Fruit fly (Drosophila melanogaster): ENCODE results near the gene Sld5.

Sld5 gene

dm6 chr3R:26020244-26021171 lies 35.8 kb downstream of the Sld5 start (continued):
- TF ChIP-seq Eip78C (GFP tag) (peak; percentile 89), eg (GFP tag; IDR thresholded peaks at IDR 0.05) (peak; percentile 84), CG32006 (GFP tag; optimal IDR thresholded peaks at IDR 0.05) (peak; percentile 88), fd59A (GFP tag; optimal IDR thresholded peaks at IDR 0.05) (peak; percentile 55), CG3919 (GFP tag; optimal IDR thresholded peaks at IDR 0.05) (peak; percentile 62), Ets96B (tag; optimal IDR thresholded peaks at IDR 0.05) (peak; percentile 72), Hr38 (GFP tag; optimal IDR thresholded peaks at IDR 0.05) (no peak), Hr4 (GFP tag; optimal IDR thresholded peaks at IDR 0.05) (peak; percentile 77), acj6 (GFP tag; optimal IDR thresholded peaks at IDR 0.05) (peak; percentile 72), lz (GFP tag; optimal IDR thresholded peaks at IDR 0.05) (peak; percentile 46), fkh (GFP tag; optimal IDR thresholded peaks at IDR 0.05) (no peak), Smox (GFP tag; optimal IDR thresholded peaks at IDR 0.05) (peak; percentile 51), CG6163 (GFP tag; IDR thresholded peaks at IDR 0.05) (peak; percentile 81), CG11294 (GFP tag; IDR thresholded peaks at IDR 0.05) (peak; percentile 19; the same call in 1 of the 2 replicates), CG4318 (GFP tag; optimal IDR thresholded peaks at IDR 0.05) (peak; percentile 78), CG3032 (tag; optimal IDR thresholded peaks at IDR 0.05) (peak; percentile 68), CG6854 (GFP tag; optimal IDR thresholded peaks at IDR 0.05) (no peak), CG16779 (tag; optimal IDR thresholded peaks at IDR 0.05) (peak; percentile 40), CG8319 (GFP tag; optimal IDR thresholded peaks at IDR 0.05) (peak; percentile 24), CG8119 (GFP tag; IDR thresholded peaks at IDR 0.05) (peak; percentile 83)

- TF ChIP-seq OdsH (GFP tag; optimal IDR thresholded peaks at IDR 0.05) (peak; percentile 64), cyc (GFP tag; optimal IDR thresholded peaks at IDR 0.05) (no peak), CG11762 (GFP tag; optimal IDR thresholded peaks at IDR 0.05; ENCODE audit: insufficient read depth) (peak; percentile 0), topi (GFP tag; optimal IDR thresholded peaks at IDR 0.05) (no peak), CG3032 (tag; optimal IDR thresholded peaks at IDR 0.05) (peak; percentile 37), CG7368 (GFP tag; optimal IDR thresholded peaks at IDR 0.05) (no peak), CG11294 (GFP tag; IDR thresholded peaks at IDR 0.05) (peak; percentile 69), dsx (GFP tag; optimal IDR thresholded peaks at IDR 0.05; ENCODE audit: poor library complexity, severe bottlenecking) (no peak), Hr38 (GFP tag; optimal IDR thresholded peaks at IDR 0.05) (no peak), CG6854 (GFP tag; optimal IDR thresholded peaks at IDR 0.05) (no peak), Ets21C (GFP tag; optimal IDR thresholded peaks at IDR 0.05) (no peak), Sox15 (GFP tag; optimal IDR thresholded peaks at IDR 0.05) (no peak), CG6163 (GFP tag; IDR thresholded peaks at IDR 0.05) (peak; percentile 81), ss (GFP tag; optimal IDR thresholded peaks at IDR 0.05) (no peak), CG32006 (GFP tag; optimal IDR thresholded peaks at IDR 0.05) (peak; percentile 91), acj6 (GFP tag; optimal IDR thresholded peaks at IDR 0.05) (peak; percentile 45), Hr4 (GFP tag; optimal IDR thresholded peaks at IDR 0.05) (peak; percentile 75), CG8632 (GFP tag; optimal IDR thresholded peaks at IDR 0.05) (peak; percentile 10), CG9139 (GFP tag; optimal IDR thresholded peaks at IDR 0.05) (no peak), CG6792 (GFP tag; optimal IDR thresholded peaks at IDR 0.05) (no peak), fd85E (GFP tag; optimal IDR thresholded peaks at IDR 0.05) (no peak), Lpt (GFP tag; optimal IDR thresholded peaks at IDR 0.05) (peak; percentile 67), pdm3 (GFP tag; optimal IDR thresholded peaks at IDR 0.05) (peak; percentile 20), Sox102F (GFP tag; optimal IDR thresholded peaks at IDR 0.05) (no peak), Blimp-1 (GFP tag; optimal IDR thresholded peaks at IDR 0.05) (no peak), Eip93F (GFP tag; optimal IDR thresholded peaks at IDR 0.05) (no peak), lz (GFP tag; optimal IDR thresholded peaks at IDR 0.05) (no peak), svp (GFP tag) (no peak), Gug (GFP tag; IDR thresholded peaks at IDR 0.05) (peak; percentile 76), CG3919 (GFP tag; optimal IDR thresholded peaks at IDR 0.05) (peak; percentile 52), achi (GFP tag; optimal IDR thresholded peaks at IDR 0.05) (peak; percentile 69), CG11902 (GFP tag; optimal IDR thresholded peaks at IDR 0.05) (no peak), CG31627 (GFP tag; optimal IDR thresholded peaks at IDR 0.05) (no peak), CG15336 (GFP tag; IDR thresholded peaks at IDR 0.05) (peak; percentile 95), Eip75B (GFP tag; optimal IDR thresholded peaks at IDR 0.05) (no peak), CG6808 (GFP tag; optimal IDR thresholded peaks at IDR 0.05) (peak; percentile 23), eg (GFP tag; IDR thresholded peaks at IDR 0.05) (peak; percentile 86), CG8119 (GFP tag; IDR thresholded peaks at IDR 0.05) (peak; percentile 93), vri (GFP tag; optimal IDR thresholded peaks at IDR 0.05) (no peak)
Measured at dm6 chr3R:26019232-26019631, 37.1 kb downstream of the Sld5 start.

Data from whole organism, prepupa.